Worm (Caenorhabditis elegans) whole organism, early embryonic: ENCODE results near the gene K02E7.1.

Experiments used
- B0310.2 ChIP-seq: sonication (generic microtip); optimal IDR thresholded peaks from 2 replicates; lab custom pipeline; 2016; ENCODE audit warnings: mild to moderate bottlenecking, missing genetic modification characterization, missing compliant biosample characterization
- F13C5.2 ChIP-seq: sonication (generic microtip); optimal IDR thresholded peaks from 2 replicates; lab custom pipeline; 2017; ENCODE audit warnings: mild to moderate bottlenecking, missing genetic modification characterization, inconsistent platforms, missing compliant biosample characterization
- aly-1 ChIP-seq: sonication (generic microtip); optimal IDR thresholded peaks from 2 replicates; lab custom pipeline; 2016; ENCODE audit warnings: missing genetic modification characterization, missing compliant biosample characterization
- ama-1 ChIP-seq: fragments of 150-350 bp; optimal IDR thresholded peaks from 2 replicates; lab custom pipeline; 2014
- ceh-13 ChIP-seq: fragments of 200-800 bp; sonication (Bioruptor generic); optimal IDR thresholded peaks from 2 replicates; lab custom pipeline; 2018; ENCODE audit warnings: mild to moderate bottlenecking, missing genetic modification characterization, missing compliant biosample characterization
- ceh-36 ChIP-seq: sonication (generic microtip); optimal IDR thresholded peaks from 2 replicates; lab custom pipeline; 2016; ENCODE audit warnings: missing genetic modification characterization, inconsistent platforms, missing compliant biosample characterization
- ets-7 ChIP-seq: sonication (generic microtip); optimal IDR thresholded peaks from 2 replicates; lab custom pipeline; 2016; ENCODE audit warnings: missing genotype, missing genetic modification characterization, missing compliant biosample characterization
- flt-1 ChIP-seq: fragments of 200-800 bp; sonication (Bioruptor generic); IDR thresholded peaks from 2 replicates; pipeline ENCODE4 v1.3.6; 2022; ENCODE audit warnings: missing genetic modification characterization, missing compliant biosample characterization
- hmbx-1 ChIP-seq: sonication (generic microtip); optimal IDR thresholded peaks from 2 replicates; lab custom pipeline; 2016; ENCODE audit warnings: mild to moderate bottlenecking, missing genetic modification characterization, missing compliant biosample characterization
- hmg-4 ChIP-seq: fragments of 200-800 bp; sonication (Bioruptor generic); optimal IDR thresholded peaks from 2 replicates; lab custom pipeline; 2018; ENCODE audit warnings: mild to moderate bottlenecking, missing genetic modification characterization, missing compliant biosample characterization
- hnd-1 ChIP-seq: sonication (generic microtip); optimal IDR thresholded peaks from 2 replicates; lab custom pipeline; 2016; ENCODE audit warnings: missing genetic modification characterization, missing compliant biosample characterization
- pes-1 ChIP-seq: fragments of 200-800 bp; sonication (Bioruptor generic); IDR thresholded peaks from 2 replicates; pipeline ENCODE4 v1.3.6; 2022; ENCODE audit warnings: missing genetic modification reagents, missing genetic modification characterization, missing compliant biosample characterization
- scrt-1 ChIP-seq: fragments of 200-800 bp; sonication (Bioruptor generic); IDR thresholded peaks from 2 replicates; pipeline ENCODE4 v1.3.6; 2022; ENCODE audit warnings: missing genetic modification characterization, missing compliant biosample characterization
- sea-1 ChIP-seq: fragments of 200-800 bp; sonication (Bioruptor generic); conservative IDR thresholded peaks from 2 replicates; pipeline ENCODE4 v1.3.6; 2022; ENCODE audit warnings: missing genetic modification characterization, missing compliant biosample characterization
- tbx-11 ChIP-seq: fragments of 200-800 bp; sonication (Bioruptor generic); IDR thresholded peaks from 2 replicates; pipeline ENCODE4 v1.3.6; 2022; ENCODE audit warnings: missing genetic modification characterization, missing compliant biosample characterization
- tbx-37 ChIP-seq: fragments of 200-800 bp; sonication (Bioruptor generic); conservative IDR thresholded peaks from 2 replicates; pipeline ENCODE4 v1.3.6; 2022; ENCODE audit warnings: missing genetic modification reagents, missing genetic modification characterization, missing compliant biosample characterization
- tra-4 ChIP-seq: sonication (generic microtip); optimal IDR thresholded peaks from 2 replicates; lab custom pipeline; 2017; ENCODE audit warnings: missing genetic modification characterization, missing compliant biosample characterization

K02E7.1 gene

DNA sequence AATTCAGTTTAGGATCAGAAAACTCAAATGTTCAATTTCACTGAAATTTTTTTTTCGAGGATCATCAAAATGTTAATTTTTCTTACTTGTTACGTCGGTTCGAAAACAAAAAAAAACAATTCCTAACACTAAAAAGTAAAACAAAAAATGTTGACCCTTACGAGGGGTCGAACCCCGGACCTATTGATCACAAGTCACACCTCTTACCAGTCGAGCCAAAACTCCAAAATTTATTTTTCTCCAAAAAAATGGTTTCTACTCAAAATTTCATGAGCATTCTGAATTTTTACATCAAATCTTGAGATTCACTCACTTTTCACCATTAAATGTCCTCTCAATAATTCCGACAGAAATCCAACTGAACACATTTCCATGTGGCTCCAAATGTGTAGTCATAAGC lies 19.2 kb downstream of the K02E7.1 start:
- TF ChIP-seq tra-4 (tag; lab: Kevin White, UChicago) (no peak), scrt-1 (no peak), ceh-36 (tag; lab: Kevin White, UChicago) (no peak), ama-1 (lab: Kevin White, UChicago) (no peak), hnd-1 (tag; lab: Kevin White, UChicago) (no peak), hmbx-1 (tag; lab: Kevin White, UChicago) (no peak), flt-1 (GFP tag; lab: Robert Waterston, UW) (no peak), F13C5.2 (tag; lab: Kevin White, UChicago) (no peak)

DNA sequence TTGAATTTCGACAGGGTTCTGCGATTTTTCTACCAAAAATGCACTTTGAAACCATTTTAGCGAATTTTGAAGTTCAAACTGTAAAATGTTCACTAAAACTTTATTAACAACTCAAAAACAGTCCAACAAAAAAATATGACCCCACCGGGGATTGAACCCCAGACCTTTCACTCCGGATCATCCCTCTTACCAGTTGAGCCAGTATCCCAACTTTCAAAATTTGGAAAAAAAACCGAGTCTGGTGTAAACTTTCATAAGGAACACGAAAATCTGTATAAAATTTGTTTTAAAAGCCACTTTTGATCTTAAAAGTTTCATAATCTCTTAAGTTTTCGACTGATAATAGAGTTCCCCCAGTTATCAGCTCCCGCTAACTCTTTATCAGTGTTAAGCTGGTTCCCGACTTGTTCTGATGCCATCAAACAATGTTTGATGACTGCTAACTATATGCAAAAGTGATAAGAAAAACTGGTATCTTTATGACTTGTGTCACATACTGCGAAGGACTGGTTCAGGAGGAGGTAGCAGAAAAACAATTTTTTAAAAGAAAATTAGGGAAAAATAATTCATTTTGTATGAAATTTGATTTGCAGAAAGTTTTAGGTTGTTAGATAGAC lies 20.6 kb downstream of the K02E7.1 start:
- no peak for TF ChIP-seq ets-7 (tag; lab: Kevin White, UChicago)
- TF ChIP-seq B0310.2: no peak
- TF ChIP-seq hnd-1 (tag; lab: Kevin White, UChicago): no peak
- no peak for TF ChIP-seq F13C5.2 (tag; lab: Kevin White, UChicago)
- no peak for TF ChIP-seq ama-1 (lab: Kevin White, UChicago)
- no peak for TF ChIP-seq tra-4 (tag; lab: Kevin White, UChicago)
- no peak for TF ChIP-seq aly-1 (tag; lab: Kevin White, UChicago)

DNA sequence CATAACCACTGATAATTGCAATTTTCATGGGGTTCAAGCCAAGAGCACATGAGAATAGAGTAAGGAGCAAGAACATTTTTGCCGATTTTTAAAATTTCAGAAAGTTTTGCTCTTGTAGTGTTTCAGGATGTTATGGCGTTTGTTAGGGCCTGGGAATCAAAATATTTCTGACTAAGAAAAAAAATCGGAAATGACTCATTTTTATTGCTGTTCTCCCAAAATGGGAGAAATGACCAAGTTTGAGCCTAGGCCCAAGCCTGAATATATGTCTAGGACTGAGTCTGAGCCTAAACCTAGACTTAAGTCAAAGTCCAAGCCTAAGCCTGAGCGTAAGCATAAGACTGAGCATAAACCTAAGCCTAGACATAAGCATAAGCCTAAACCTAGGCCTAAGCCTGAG lies 21.4 kb downstream of the K02E7.1 start, which contains the start of gene T13B5.9:
T13B5.9 (minus strand) TSS at position 101 of the 400 bp plus-strand sequence.
- TF ChIP-seq B0310.2: no peak
- TF ChIP-seq ets-7 (tag; lab: Kevin White, UChicago): no peak
- no peak for TF ChIP-seq pes-1 (GFP tag; lab: Robert Waterston, UW)
- no peak for TF ChIP-seq ceh-36 (tag; lab: Kevin White, UChicago)
- TF ChIP-seq hnd-1 (tag; lab: Kevin White, UChicago): no peak
- TF ChIP-seq tbx-37 (GFP tag; lab: Robert Waterston, UW): no peak
- no peak for TF ChIP-seq tra-4 (tag; lab: Kevin White, UChicago)
- no peak for TF ChIP-seq sea-1 (GFP tag; lab: Robert Waterston, UW)
- no peak for TF ChIP-seq ceh-13
- TF ChIP-seq flt-1 (GFP tag; lab: Robert Waterston, UW): no peak
- TF ChIP-seq aly-1 (tag; lab: Kevin White, UChicago): no peak
- no peak for TF ChIP-seq hmbx-1 (tag; lab: Kevin White, UChicago)
- TF ChIP-seq scrt-1: no peak

DNA sequence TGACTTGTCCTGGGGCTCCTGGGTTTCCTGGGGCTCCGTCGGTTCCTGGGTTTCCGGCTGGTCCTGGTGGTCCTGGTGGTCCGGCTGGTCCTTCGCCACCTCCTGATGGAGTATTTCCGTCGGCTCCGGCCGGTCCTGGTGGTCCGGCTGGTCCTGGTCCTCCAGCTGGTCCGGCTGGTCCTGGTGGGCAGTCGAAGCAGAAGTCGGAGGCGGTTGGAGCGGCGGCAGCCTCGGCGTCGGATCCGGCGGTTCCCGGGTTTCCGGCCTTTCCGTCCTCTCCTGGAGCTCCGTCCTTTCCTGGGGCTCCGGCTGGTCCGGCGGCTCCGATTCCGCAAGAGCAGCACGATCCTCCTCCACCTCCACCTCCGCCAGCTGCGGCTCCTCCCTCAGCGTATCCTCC lies 22.3 kb downstream of the K02E7.1 start:
- TF ChIP-seq tbx-11 (no peak), pes-1 (GFP tag; lab: Robert Waterston, UW) (no peak), sea-1 (GFP tag; lab: Robert Waterston, UW) (no peak)

DNA sequence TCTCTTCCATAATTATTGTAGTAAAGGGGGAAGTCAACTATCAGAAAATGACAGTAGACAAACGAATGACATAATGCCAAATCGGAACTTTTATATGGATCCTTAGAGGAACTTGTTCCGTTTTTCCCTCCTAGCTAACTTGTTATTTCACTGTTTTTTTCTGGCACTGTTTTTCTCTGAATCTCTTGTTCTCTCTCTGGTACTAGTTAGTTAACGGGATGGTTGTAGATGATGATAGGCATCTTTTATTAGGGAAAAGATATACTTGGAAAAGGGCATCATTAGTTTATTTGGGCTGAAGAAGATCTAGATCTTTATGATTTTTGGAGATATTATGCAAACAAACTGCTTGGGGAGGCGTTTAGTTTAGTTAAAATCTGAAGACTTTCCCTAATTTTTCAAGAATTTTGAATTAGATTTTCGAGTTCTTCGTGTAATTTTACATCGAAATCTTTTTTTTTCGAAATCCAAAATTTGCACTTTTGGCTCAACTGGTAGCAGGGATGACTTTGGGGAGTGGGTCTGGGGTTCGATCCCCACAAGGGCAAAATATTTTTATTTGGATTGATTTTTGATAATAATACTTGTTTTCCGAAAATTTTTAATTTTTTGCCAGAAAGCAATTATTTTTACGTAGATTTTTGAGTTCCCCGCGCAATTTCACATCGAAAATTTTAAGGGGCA lies 24.1 kb downstream of the K02E7.1 start, which contains the start of gene col-40:
col-40 (minus strand) TSS at position 51 of the 684 bp plus-strand sequence.
- no peak for TF ChIP-seq tbx-37 (GFP tag; lab: Robert Waterston, UW)
- TF ChIP-seq flt-1 (GFP tag; lab: Robert Waterston, UW): no peak
- no peak for TF ChIP-seq ama-1 (lab: Kevin White, UChicago)
- no peak for TF ChIP-seq B0310.2

DNA sequence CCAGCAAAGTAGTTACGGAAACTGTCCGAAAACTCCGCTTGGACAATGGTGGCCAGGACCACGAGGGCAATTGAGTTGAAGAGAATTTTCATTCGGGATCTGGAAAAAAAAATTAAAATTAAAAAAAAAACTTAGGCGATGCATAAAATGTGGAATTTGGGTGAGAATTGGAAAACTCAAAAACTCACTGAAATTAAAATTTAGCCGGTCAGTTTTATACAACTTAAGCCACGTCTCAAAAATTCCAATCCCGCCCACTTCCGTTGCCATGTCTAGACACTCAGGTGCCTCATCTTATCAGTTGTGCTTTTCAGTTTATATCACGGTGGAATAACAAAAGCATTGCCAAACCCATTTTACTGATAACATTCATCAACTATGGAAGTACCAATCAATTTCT lies 27.9 kb downstream of the K02E7.1 start, which contains the start of gene lips-11:
lips-11 (minus strand) TSS at position 101 of the 400 bp plus-strand sequence.
- no peak for TF ChIP-seq hmg-4 (GFP tag; lab: Kevin White, UChicago)
- TF ChIP-seq aly-1 (tag; lab: Kevin White, UChicago): no peak
- no peak for TF ChIP-seq ceh-13
- no peak for TF ChIP-seq ceh-36 (tag; lab: Kevin White, UChicago)
- TF ChIP-seq ama-1 (lab: Kevin White, UChicago): no peak
- no peak for TF ChIP-seq tbx-37 (GFP tag; lab: Robert Waterston, UW)
- TF ChIP-seq B0310.2: no peak
- no peak for TF ChIP-seq sea-1 (GFP tag; lab: Robert Waterston, UW)
- TF ChIP-seq F13C5.2 (tag; lab: Kevin White, UChicago): no peak
- TF ChIP-seq flt-1 (GFP tag; lab: Robert Waterston, UW): no peak

DNA sequence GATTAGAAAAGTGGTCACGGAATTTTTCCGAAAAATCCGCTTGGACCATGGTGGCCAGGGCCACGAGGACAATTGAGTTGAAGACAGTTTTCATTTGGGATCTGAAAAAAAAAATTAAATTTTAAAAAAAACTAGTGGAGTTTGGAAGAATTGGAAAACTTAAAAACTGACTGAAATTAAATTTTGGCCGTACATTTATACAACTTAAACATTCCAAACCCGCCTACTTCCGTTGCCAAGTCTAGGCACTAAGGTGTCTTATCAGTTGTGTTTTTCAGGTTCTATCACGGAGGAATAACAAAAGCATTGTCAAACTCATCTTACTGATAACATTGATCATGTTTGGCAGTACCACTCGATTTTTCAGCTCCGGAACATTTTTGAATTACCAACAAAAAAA lies 31.2 kb downstream of the K02E7.1 start, which contains the start of gene lips-12:
lips-12 (minus strand) TSS at position 101 of the 400 bp plus-strand sequence.
- no peak for TF ChIP-seq tbx-37 (GFP tag; lab: Robert Waterston, UW)
- no peak for TF ChIP-seq F13C5.2 (tag; lab: Kevin White, UChicago)
- TF ChIP-seq ceh-36 (tag; lab: Kevin White, UChicago): no peak
- TF ChIP-seq B0310.2: no peak
- TF ChIP-seq hnd-1 (tag; lab: Kevin White, UChicago): no peak
- no peak for TF ChIP-seq tbx-11
- no peak for TF ChIP-seq ama-1 (lab: Kevin White, UChicago)
- no peak for TF ChIP-seq sea-1 (GFP tag; lab: Robert Waterston, UW)

DNA sequence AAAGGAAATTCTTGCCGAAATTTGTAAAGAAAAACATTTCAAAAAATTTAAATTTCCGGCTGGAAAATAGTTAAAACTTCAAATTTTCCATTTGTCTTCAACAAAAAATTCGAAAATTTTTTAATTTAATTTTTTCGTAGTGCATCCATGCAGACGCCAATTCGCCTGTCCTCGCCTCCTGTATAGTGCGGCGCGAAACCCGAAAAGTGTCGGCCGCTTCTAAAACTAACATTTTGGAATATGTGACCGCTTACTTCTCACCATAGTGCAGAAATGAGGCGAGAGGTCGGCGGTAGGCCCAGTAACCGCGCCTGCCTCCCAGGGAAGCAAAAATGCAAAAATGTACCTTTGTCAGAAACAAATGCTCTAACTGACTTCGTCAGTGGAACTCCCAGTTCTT lies 33.6 kb downstream of the K02E7.1 start:
- TF ChIP-seq hnd-1 (tag; lab: Kevin White, UChicago): no peak
- no peak for TF ChIP-seq ama-1 (lab: Kevin White, UChicago)
- TF ChIP-seq pes-1 (GFP tag; lab: Robert Waterston, UW): no peak
- no peak for TF ChIP-seq flt-1 (GFP tag; lab: Robert Waterston, UW)
- TF ChIP-seq ceh-36 (tag; lab: Kevin White, UChicago): no peak
- no peak for TF ChIP-seq scrt-1
- TF ChIP-seq B0310.2: no peak
- no peak for TF ChIP-seq tbx-37 (GFP tag; lab: Robert Waterston, UW)
- no peak for TF ChIP-seq hmbx-1 (tag; lab: Kevin White, UChicago)
- no peak for TF ChIP-seq ceh-13
- TF ChIP-seq tbx-11: no peak
